Fruit fly (Drosophila melanogaster) S2 (cell line): ENCODE data around the gene Mcm6.

ENCODE experiments used
- CG8478 ChIP-seq: fragments of >200 bp; optimal IDR thresholded peaks from 2 replicates; lab custom pipeline; 2018
- CTCF ChIP-seq, 2 experiments: fragments of >200 bp; optimal IDR thresholded peaks; 2 replicates each; lab custom pipeline; 2018

- TF ChIP-seq CTCF (optimal IDR thresholded peaks at IDR 0.05; lab: Kevin White, UChicago) (no peak), CG8478 (no peak)
Measured at dm6 chrX:6703957-6704356, 29.8 kb downstream of the Mcm6 start.
